Worm (Caenorhabditis elegans) whole organism, L2 larva: ENCODE data around the gene seip-1.

ENCODE experiments used
- snpc-4 ChIP-seq: fragments of 150-350 bp; optimal IDR thresholded peaks from 2 replicates; lab custom pipeline; 2014; ENCODE audit warnings: missing biosample characterization, missing genetic modification characterization
- zag-1 ChIP-seq: fragments of 150-350 bp; optimal IDR thresholded peaks from 2 replicates; lab custom pipeline; 2014; ENCODE audit warnings: missing biosample characterization, missing genetic modification characterization

DNA sequence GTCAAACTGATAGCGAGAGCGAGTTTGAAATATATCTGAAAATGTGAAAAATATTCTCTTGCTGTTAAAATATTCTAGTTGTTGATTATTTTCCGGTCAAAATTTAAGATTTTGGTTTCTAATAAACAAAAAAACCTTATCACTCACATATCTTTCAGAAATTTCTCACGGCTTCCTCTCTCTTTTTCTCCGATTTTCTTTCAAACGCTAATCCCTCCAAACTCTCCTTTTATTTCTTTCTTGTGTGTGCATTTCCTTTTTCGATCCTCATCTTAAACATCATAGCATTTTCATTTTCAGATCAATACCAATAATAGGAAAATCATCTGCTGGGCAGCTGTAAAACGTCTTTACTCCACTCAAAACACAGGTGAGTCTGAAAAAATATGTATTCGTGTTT lies 49.7 kb downstream of the seip-1 start, which contains the start of gene fos-1:
- TF ChIP-seq zag-1 (tag; lab: Kevin White, UChicago) = no peak
- no peak for TF ChIP-seq snpc-4
